Fruit fly (Drosophila melanogaster) whole organism, wandering third instar larva: ENCODE measurements around the gene CG45263.

Source experiments
- Abd-B ChIP-seq: fragments of >200 bp; optimal IDR thresholded peaks from 2 replicates; lab custom pipeline; 2017; ENCODE audit warnings: missing biosample characterization, missing genetic modification characterization
- CG32264 ChIP-seq: fragments of 200-800 bp; sonication (Bioruptor generic); optimal IDR thresholded peaks from 2 replicates; lab custom pipeline; 2016; ENCODE audit warnings: missing biosample characterization, missing genetic modification characterization
- CG9705 ChIP-seq: fragments of 200-800 bp; sonication (Bioruptor generic); optimal IDR thresholded peaks from 2 replicates; lab custom pipeline; 2018; ENCODE audit warnings: missing biosample characterization, mild to moderate bottlenecking, missing genetic modification characterization
- CrebA ChIP-seq: fragments of 200-800 bp; sonication (Bioruptor generic); optimal IDR thresholded peaks from 2 replicates; lab custom pipeline; 2016; ENCODE audit warnings: missing biosample characterization, mild to moderate bottlenecking, missing genetic modification characterization, borderline replicate concordance
- Dfd ChIP-seq: fragments of >200 bp; optimal IDR thresholded peaks from 2 replicates; lab custom pipeline; 2017; ENCODE audit warnings: missing biosample characterization, missing genetic modification characterization
- Dif ChIP-seq: fragments of 200-275, 200-300 bp; sonication (Bioruptor generic); optimal IDR thresholded peaks from 2 replicates; lab custom pipeline; 2018; ENCODE audit warnings: missing biosample characterization, missing genetic modification characterization; ENCODE audit not compliant: partially characterized antibody
- GATAd ChIP-seq: sonication (Bioruptor generic); optimal IDR thresholded peaks from 2 replicates; lab custom pipeline; 2016; ENCODE audit warnings: missing biosample characterization, missing genetic modification characterization
- HLH106 ChIP-seq: fragments of 200-800 bp; optimal IDR thresholded peaks from 3 replicates; lab custom pipeline; 2019; ENCODE audit warnings: missing biosample characterization, mild to moderate bottlenecking, missing genetic modification characterization, moderate library complexity
- Hnf4 ChIP-seq: fragments of 200-800 bp; sonication (Bioruptor generic); optimal IDR thresholded peaks from 2 replicates; lab custom pipeline; 2016; ENCODE audit warnings: missing biosample characterization, mild to moderate bottlenecking, missing genetic modification characterization
- Hr78 ChIP-seq: fragments of >200 bp; optimal IDR thresholded peaks from 2 replicates; lab custom pipeline; 2017; ENCODE audit warnings: missing biosample characterization, missing genetic modification characterization
- Hr83 ChIP-seq: fragments of 200-300 bp; sonication (Bioruptor generic); optimal IDR thresholded peaks from 2 replicates; lab custom pipeline; 2016; ENCODE audit warnings: missing biosample characterization, mild to moderate bottlenecking, missing genetic modification characterization, moderate library complexity; ENCODE audit not compliant: poor library complexity, severe bottlenecking
- Jra ChIP-seq: sonication (Bioruptor generic); optimal IDR thresholded peaks from 2 replicates; lab custom pipeline; 2016; ENCODE audit warnings: missing biosample characterization, missing genetic modification characterization
- Mio ChIP-seq: sonication (Bioruptor generic); optimal IDR thresholded peaks from 2 replicates; lab custom pipeline; 2016; ENCODE audit warnings: missing biosample characterization, missing genetic modification characterization
- Myc ChIP-seq: fragments of >200 bp; optimal IDR thresholded peaks from 2 replicates; lab custom pipeline; 2017
- N ChIP-seq: fragments of >200 bp; optimal IDR thresholded peaks from 2 replicates; lab custom pipeline; 2018; ENCODE audit warnings: missing biosample characterization, missing external identifiers, missing genetic modification characterization
- OdsH ChIP-seq: fragments of 200-800 bp; sonication (Bioruptor generic); optimal IDR thresholded peaks from 2 replicates; lab custom pipeline; 2016; ENCODE audit warnings: missing biosample characterization, mild to moderate bottlenecking, missing genetic modification characterization
- Rel ChIP-seq, 2 experiments: fragments of 200-800 bp; sonication (Bioruptor generic) in 1 of 2; optimal IDR thresholded peaks; 2 replicates in 1 of 2; 3 replicates in 1 of 2; lab custom pipeline; 2016 to 2019; ENCODE audit warnings: mild to moderate bottlenecking in 2 of 2, missing biosample characterization in 2 of 2, missing genetic modification characterization in 2 of 2, moderate library complexity in 1 of 2
- Sp1 ChIP-seq: fragments of 200-800 bp; sonication (Bioruptor generic); optimal IDR thresholded peaks from 3 replicates; lab custom pipeline; 2019; ENCODE audit warnings: missing biosample characterization, mild to moderate bottlenecking, missing genetic modification characterization, moderate library complexity
- Vsx2 ChIP-seq: fragments of 200-300, 225-300 bp; sonication (Bioruptor generic); optimal IDR thresholded peaks from 2 replicates; lab custom pipeline; 2018; ENCODE audit warnings: missing biosample characterization, missing genetic modification characterization; ENCODE audit not compliant: partially characterized antibody
- br ChIP-seq: fragments of 200-800 bp; sonication (Bioruptor generic); optimal IDR thresholded peaks from 2 replicates; lab custom pipeline; 2016; ENCODE audit warnings: missing biosample characterization, missing genetic modification characterization
- brk ChIP-seq: fragments of 200-800 bp; sonication (Bioruptor generic); optimal IDR thresholded peaks from 2 replicates; lab custom pipeline; 2016; ENCODE audit warnings: missing biosample characterization, mild to moderate bottlenecking, missing genetic modification characterization
- dl ChIP-seq, 2 experiments: fragments of 175-275, 200-275 bp in 1 of 2; fragments of 200-275 bp in 1 of 2; sonication (Bioruptor generic); optimal IDR thresholded peaks; lab custom pipeline; 2018; ENCODE audit warnings: mild to moderate bottlenecking in 2 of 2, missing biosample characterization in 2 of 2, missing genetic modification characterization in 2 of 2, moderate library complexity in 2 of 2; ENCODE audit not compliant: partially characterized antibody in 2 of 2, insufficient read depth in 1 of 2
- dmrt93B ChIP-seq: fragments of 200-800 bp; sonication (Bioruptor generic); optimal IDR thresholded peaks from 2 replicates; lab custom pipeline; 2018; ENCODE audit warnings: missing biosample characterization, mild to moderate bottlenecking, missing genetic modification characterization
- dsf ChIP-seq: sonication (Bioruptor generic); optimal IDR thresholded peaks from 2 replicates; lab custom pipeline; 2016; ENCODE audit warnings: missing biosample characterization, missing genetic modification characterization, borderline replicate concordance
- ey ChIP-seq: fragments of 200-800 bp; sonication (Bioruptor generic); optimal IDR thresholded peaks from 2 replicates; lab custom pipeline; 2016; ENCODE audit warnings: missing biosample characterization, missing genetic modification characterization
- foxo ChIP-seq, 2 experiments: fragments of 200-800 bp; sonication (Bioruptor generic); optimal IDR thresholded peaks; 2 replicates in 1 of 2; 3 replicates in 1 of 2; lab custom pipeline; 2016 to 2017; ENCODE audit warnings: missing biosample characterization in 2 of 2, missing genetic modification characterization in 2 of 2
- fru ChIP-seq: fragments of 200-800 bp; sonication (Bioruptor generic); optimal IDR thresholded peaks from 3 replicates; lab custom pipeline; 2016; ENCODE audit warnings: missing biosample characterization, mild to moderate bottlenecking, missing genetic modification characterization
- h ChIP-seq: fragments of 200-800 bp; sonication (Bioruptor generic); optimal IDR thresholded peaks from 3 replicates; lab custom pipeline; 2016; ENCODE audit warnings: missing biosample characterization, mild to moderate bottlenecking, missing genetic modification characterization
- jim ChIP-seq: fragments of 175-275, 200-325 bp; sonication (Bioruptor generic); optimal IDR thresholded peaks from 2 replicates; lab custom pipeline; 2016; ENCODE audit warnings: missing biosample characterization, mild to moderate bottlenecking, missing genetic modification characterization
- lola ChIP-seq: fragments of >200 bp; optimal IDR thresholded peaks from 2 replicates; lab custom pipeline; 2017; ENCODE audit warnings: missing biosample characterization, missing genetic modification characterization
- pan ChIP-seq: fragments of >200 bp; optimal IDR thresholded peaks from 2 replicates; lab custom pipeline; 2017
- psq ChIP-seq: fragments of 200-800 bp; sonication (Bioruptor generic); optimal IDR thresholded peaks from 3 replicates; lab custom pipeline; 2017; ENCODE audit warnings: missing biosample characterization, mild to moderate bottlenecking, missing genetic modification characterization, moderate library complexity
- rgr ChIP-seq: fragments of 200-800 bp; sonication (Bioruptor generic); optimal IDR thresholded peaks from 3 replicates; lab custom pipeline; 2016; ENCODE audit warnings: missing biosample characterization, mild to moderate bottlenecking, missing genetic modification characterization
- sage ChIP-seq: fragments of 200-800 bp; sonication (Bioruptor generic); optimal IDR thresholded peaks from 2 replicates; lab custom pipeline; 2016; ENCODE audit warnings: missing biosample characterization, mild to moderate bottlenecking, missing genetic modification characterization
- sv ChIP-seq: fragments of 200-800 bp; sonication (Bioruptor generic); optimal IDR thresholded peaks from 3 replicates; lab custom pipeline; 2016; ENCODE audit warnings: missing biosample characterization, missing genetic modification characterization
- tai ChIP-seq: sonication (Bioruptor generic); optimal IDR thresholded peaks from 2 replicates; lab custom pipeline; 2016; ENCODE audit warnings: missing biosample characterization, missing genetic modification characterization
- usp ChIP-seq: fragments of >200 bp; optimal IDR thresholded peaks from 2 replicates; lab custom pipeline; 2017; ENCODE audit warnings: missing biosample characterization, missing genetic modification characterization
- woc ChIP-seq: sonication (Bioruptor generic); optimal IDR thresholded peaks from 2 replicates; lab custom pipeline; 2016; ENCODE audit warnings: missing biosample characterization, mild to moderate bottlenecking, missing genetic modification characterization

Gene CG45263

dm6 chr3R:8477361-8478007 lies at the start of gene CG45263:
CG45263 (minus strand) TSS chr3R:8477617.
- TF ChIP-seq br (GFP tag; lab: Kevin White, UChicago) (no peak), Dfd (GFP tag; lab: Kevin White, UChicago) (no peak), CrebA (peak; percentile 0), Hr83 (peak; percentile 17)
- TF ChIP-seq, all 38 proteins: peak for 2

dm6 chr3R:8524277-8524676 lies 46.9 kb upstream of the CG45263 start:
- peak; percentile 48 for TF ChIP-seq h (GFP tag; lab: Kevin White, UChicago)
- no peak for TF ChIP-seq N (GFP tag; lab: Kevin White, UChicago)
- TF ChIP-seq Mio (GFP tag; lab: Kevin White, UChicago) = no peak
- no peak for TF ChIP-seq usp
- no peak for TF ChIP-seq Dif
- no peak for TF ChIP-seq dsf
- TF ChIP-seq Rel (GFP tag; optimal IDR thresholded peaks at IDR 0.05; lab: Kevin White, UChicago) = no peak
- no peak for TF ChIP-seq Rel (tag; optimal IDR thresholded peaks at IDR 0.05; lab: Kevin White, UChicago)
- TF ChIP-seq foxo (GFP tag; optimal IDR thresholded peaks at IDR 0.05; lab: Kevin White, UChicago) = peak in 1 of 2 experiments; percentile 41
- no peak for TF ChIP-seq CG32264 (GFP tag; lab: Kevin White, UChicago)
- TF ChIP-seq CG9705 (GFP tag; lab: Kevin White, UChicago) = no peak
- no peak for TF ChIP-seq jim (GFP tag; lab: Kevin White, UChicago)
- no peak for TF ChIP-seq Vsx2
- no peak for TF ChIP-seq brk
- TF ChIP-seq Jra (GFP tag; lab: Kevin White, UChicago) = no peak
- TF ChIP-seq sage (GFP tag; lab: Kevin White, UChicago) = no peak
- peak; percentile 42 for TF ChIP-seq OdsH (GFP tag; lab: Kevin White, UChicago)
- TF ChIP-seq HLH106 (tag; lab: Kevin White, UChicago) = no peak
- peak; percentile 7 for TF ChIP-seq fru
- peak; percentile 39 for TF ChIP-seq br (GFP tag; lab: Kevin White, UChicago)
- TF ChIP-seq pan (lab: Kevin White, UChicago) = no peak
- no peak for TF ChIP-seq Abd-B
- no peak for TF ChIP-seq dmrt93B (GFP tag; lab: Kevin White, UChicago)
- TF ChIP-seq psq (GFP tag; lab: Kevin White, UChicago) = no peak
- TF ChIP-seq Dfd (GFP tag; lab: Kevin White, UChicago) = no peak
- no peak for TF ChIP-seq dl (GFP tag; optimal IDR thresholded peaks at IDR 0.05; lab: Kevin White, UChicago; ENCODE audit: insufficient read depth in 1 of 2, partially characterized antibody in 2 of 2)
- no peak for TF ChIP-seq sv (GFP tag; lab: Kevin White, UChicago)
- TF ChIP-seq Myc (lab: Kevin White, UChicago) = no peak
- peak; percentile 38 for TF ChIP-seq Hnf4 (GFP tag; lab: Kevin White, UChicago)
- no peak for TF ChIP-seq woc (GFP tag; lab: Kevin White, UChicago)
- TF ChIP-seq tai = no peak
- TF ChIP-seq ey (GFP tag; lab: Kevin White, UChicago) = peak; percentile 55
- peak; percentile 55 for TF ChIP-seq rgr (GFP tag; lab: Kevin White, UChicago)
- TF ChIP-seq GATAd = no peak
- TF ChIP-seq Sp1 = no peak
- no peak for TF ChIP-seq CrebA
- TF ChIP-seq Hr78 = no peak
- peak; percentile 39 for TF ChIP-seq Hr83
- no peak for TF ChIP-seq lola (GFP tag; lab: Kevin White, UChicago)

- no peak for TF ChIP-seq Sp1
- TF ChIP-seq foxo (GFP tag; optimal IDR thresholded peaks at IDR 0.05; lab: Kevin White, UChicago) = no peak
- no peak for TF ChIP-seq Rel (GFP tag; optimal IDR thresholded peaks at IDR 0.05; lab: Kevin White, UChicago)
- TF ChIP-seq Rel (tag; optimal IDR thresholded peaks at IDR 0.05; lab: Kevin White, UChicago) = peak; percentile 9
- TF ChIP-seq rgr (GFP tag; lab: Kevin White, UChicago) = no peak
- TF ChIP-seq h (GFP tag; lab: Kevin White, UChicago) = peak; percentile 75
Measured at dm6 chr3R:8523668-8524067, 46.3 kb upstream of the CG45263 start, which contains the start of gene CG31259. CG31259 (plus strand) TSS chr3R:8523944.
